Fruit fly (Drosophila melanogaster) Kc167 (cell line): ENCODE results near the gene DCTN5-p25.

Experiments used
- Myc ChIP-seq: fragments of >200 bp; optimal IDR thresholded peaks from 2 replicates; lab custom pipeline; 2017; ENCODE audit warnings: missing external identifiers
- Sin3A ChIP-seq: fragments of >200 bp; optimal IDR thresholded peaks from 2 replicates; lab custom pipeline; 2018; ENCODE audit warnings: missing external identifiers
- h ChIP-seq: fragments of >200 bp; optimal IDR thresholded peaks from 3 replicates; lab custom pipeline; 2018; ENCODE audit warnings: missing external identifiers
- insv ChIP-seq: fragments of >200 bp; optimal IDR thresholded peaks from 3 replicates; lab custom pipeline; 2018; ENCODE audit warnings: missing external identifiers
- psq ChIP-seq: fragments of >200 bp; optimal IDR thresholded peaks from 2 replicates; lab custom pipeline; 2017; ENCODE audit warnings: missing external identifiers
- ttk ChIP-seq: sonication (Bioruptor generic); optimal IDR thresholded peaks from 2 replicates; lab custom pipeline; 2017; ENCODE audit warnings: missing external identifiers

The DCTN5-p25 gene

DNA sequence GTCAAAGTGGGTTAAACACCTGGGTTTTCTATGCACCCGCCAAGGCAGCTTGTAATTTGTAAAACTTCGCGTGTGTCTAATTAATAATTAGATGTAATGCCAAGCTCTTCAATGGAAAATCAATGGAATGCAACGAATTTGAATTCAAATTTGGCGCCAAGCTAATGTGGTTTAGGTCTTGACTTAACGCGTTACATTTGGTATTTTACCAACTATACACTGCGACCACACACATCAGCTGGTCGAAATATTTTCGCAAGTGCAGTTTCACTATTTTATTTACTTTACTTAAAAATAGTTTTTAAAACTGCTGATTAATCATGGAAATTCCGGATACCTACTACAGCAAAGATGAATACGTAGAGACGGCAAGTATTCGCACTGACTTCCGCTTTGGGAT, at the start of gene DCTN5-p25:
Gene DCTN5-p25, plus strand, starts transcription at position 229 of the 400 bp plus-strand sequence.
- no peak for TF ChIP-seq Myc (lab: Kevin White, UChicago)
- TF ChIP-seq ttk (lab: Kevin White, UChicago) = no peak
- no peak for TF ChIP-seq h
- TF ChIP-seq psq (lab: Kevin White, UChicago) = no peak
- no peak for TF ChIP-seq Sin3A (lab: Kevin White, UChicago)
- no peak for TF ChIP-seq insv (lab: Kevin White, UChicago)

DNA sequence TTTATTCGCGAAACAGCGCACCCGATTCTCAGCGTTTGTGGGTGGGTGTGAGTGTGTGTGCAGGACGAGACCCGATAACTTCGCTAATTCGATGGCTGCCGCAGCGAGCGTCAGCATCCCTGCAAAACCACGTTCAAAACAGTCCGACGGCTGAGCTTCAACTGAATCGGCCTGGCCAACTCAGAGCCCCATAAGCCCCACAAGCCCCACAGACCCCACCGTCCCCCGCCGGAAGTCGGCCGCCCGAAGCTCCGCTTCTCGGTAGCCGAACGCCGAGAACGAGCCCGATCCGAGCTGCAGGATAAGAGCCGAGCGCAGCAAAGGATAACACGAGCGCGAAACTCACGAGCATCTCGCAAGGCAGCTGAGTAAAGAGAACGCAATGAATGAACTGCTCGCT, 33.4 kb upstream of the DCTN5-p25 start, which contains the start of gene side-II:
Gene side-II, minus strand, starts transcription at position 168 of the 400 bp plus-strand sequence.
- TF ChIP-seq ttk (lab: Kevin White, UChicago) = no peak
- TF ChIP-seq Myc (lab: Kevin White, UChicago) = no peak
- no peak for TF ChIP-seq insv (lab: Kevin White, UChicago)
- no peak for TF ChIP-seq psq (lab: Kevin White, UChicago)
- no peak for TF ChIP-seq Sin3A (lab: Kevin White, UChicago)
- no peak for TF ChIP-seq h

DNA sequence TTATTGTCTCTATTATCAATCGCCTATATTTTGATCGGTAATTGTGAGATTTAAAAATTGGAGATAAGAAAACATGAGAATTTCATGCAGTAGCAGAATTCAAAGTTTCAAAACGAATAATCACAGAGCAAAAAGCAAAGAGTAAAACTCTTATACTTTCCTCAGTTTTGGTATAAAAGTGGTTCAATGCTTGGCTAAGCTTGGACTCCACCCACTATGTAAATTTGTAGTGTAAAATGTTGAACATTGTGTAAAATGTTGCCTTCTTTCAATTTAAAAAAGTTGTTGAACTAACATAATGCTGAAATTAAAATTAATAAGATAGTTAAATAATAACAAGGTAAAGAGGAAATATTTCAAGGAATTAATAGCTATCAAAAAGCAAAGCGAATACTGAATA, 32.7 kb upstream of the DCTN5-p25 start:
- TF ChIP-seq psq (lab: Kevin White, UChicago) (no peak), Sin3A (lab: Kevin White, UChicago) (no peak), insv (lab: Kevin White, UChicago) (no peak), Myc (lab: Kevin White, UChicago) (no peak), ttk (lab: Kevin White, UChicago) (no peak), h (no peak)

DNA sequence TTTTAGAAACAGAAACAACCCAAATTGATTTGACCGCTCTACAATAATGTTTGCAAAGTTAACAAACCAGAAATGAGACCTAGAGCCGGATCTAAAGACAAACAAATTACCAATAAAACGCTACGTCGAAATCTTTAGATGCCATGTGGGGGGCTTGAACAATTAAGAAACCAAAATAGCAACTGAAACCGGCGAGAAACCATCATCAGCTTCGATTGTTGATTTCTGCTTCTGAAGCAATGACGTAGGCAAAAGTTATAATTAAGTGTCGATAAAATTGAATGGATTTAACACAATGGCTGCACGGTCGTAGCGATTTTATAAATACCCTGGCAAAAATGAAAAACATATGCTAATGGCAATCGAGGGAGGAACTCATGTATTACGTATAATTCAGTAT, 12.6 kb upstream of the DCTN5-p25 start:
- no peak for TF ChIP-seq insv (lab: Kevin White, UChicago)
- TF ChIP-seq ttk (lab: Kevin White, UChicago) = no peak
- TF ChIP-seq h = no peak
- no peak for TF ChIP-seq psq (lab: Kevin White, UChicago)
- no peak for TF ChIP-seq Myc (lab: Kevin White, UChicago)
- TF ChIP-seq Sin3A (lab: Kevin White, UChicago) = no peak

DNA sequence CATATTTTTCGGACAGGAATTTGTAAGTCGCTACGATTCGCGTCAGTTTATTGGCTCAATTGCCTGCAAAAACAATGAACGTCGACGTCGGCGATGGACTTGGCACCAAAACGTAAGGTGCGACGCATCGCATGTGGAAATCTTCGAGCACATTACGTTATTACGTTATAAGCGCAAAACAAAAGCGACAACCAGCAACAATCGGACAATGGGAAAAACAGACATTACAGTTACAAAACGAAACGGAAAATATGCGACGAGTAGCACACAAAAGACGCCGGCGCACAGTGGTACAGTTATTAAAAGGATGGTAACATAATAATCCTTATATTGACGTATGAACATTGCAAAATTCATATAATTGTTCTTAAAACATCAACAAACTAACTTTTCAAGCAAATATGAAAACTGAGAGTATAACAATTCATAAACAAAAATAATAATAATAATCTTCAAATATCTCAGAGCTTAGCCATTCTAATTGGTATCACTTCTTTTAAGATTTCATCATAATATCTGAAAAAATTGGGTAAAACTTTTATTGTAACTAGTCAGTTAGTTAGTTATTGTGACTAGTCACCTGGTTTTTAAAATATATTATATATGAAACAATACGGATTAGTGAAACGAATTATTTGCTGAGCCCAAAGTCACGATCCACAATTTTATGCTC, 10.6 kb upstream of the DCTN5-p25 start:
- TF ChIP-seq Sin3A (lab: Kevin White, UChicago) = no peak
- TF ChIP-seq psq (lab: Kevin White, UChicago) = no peak
- no peak for TF ChIP-seq ttk (lab: Kevin White, UChicago)
- TF ChIP-seq Myc (lab: Kevin White, UChicago) = no peak
- no peak for TF ChIP-seq insv (lab: Kevin White, UChicago)
- TF ChIP-seq h = no peak

DNA sequence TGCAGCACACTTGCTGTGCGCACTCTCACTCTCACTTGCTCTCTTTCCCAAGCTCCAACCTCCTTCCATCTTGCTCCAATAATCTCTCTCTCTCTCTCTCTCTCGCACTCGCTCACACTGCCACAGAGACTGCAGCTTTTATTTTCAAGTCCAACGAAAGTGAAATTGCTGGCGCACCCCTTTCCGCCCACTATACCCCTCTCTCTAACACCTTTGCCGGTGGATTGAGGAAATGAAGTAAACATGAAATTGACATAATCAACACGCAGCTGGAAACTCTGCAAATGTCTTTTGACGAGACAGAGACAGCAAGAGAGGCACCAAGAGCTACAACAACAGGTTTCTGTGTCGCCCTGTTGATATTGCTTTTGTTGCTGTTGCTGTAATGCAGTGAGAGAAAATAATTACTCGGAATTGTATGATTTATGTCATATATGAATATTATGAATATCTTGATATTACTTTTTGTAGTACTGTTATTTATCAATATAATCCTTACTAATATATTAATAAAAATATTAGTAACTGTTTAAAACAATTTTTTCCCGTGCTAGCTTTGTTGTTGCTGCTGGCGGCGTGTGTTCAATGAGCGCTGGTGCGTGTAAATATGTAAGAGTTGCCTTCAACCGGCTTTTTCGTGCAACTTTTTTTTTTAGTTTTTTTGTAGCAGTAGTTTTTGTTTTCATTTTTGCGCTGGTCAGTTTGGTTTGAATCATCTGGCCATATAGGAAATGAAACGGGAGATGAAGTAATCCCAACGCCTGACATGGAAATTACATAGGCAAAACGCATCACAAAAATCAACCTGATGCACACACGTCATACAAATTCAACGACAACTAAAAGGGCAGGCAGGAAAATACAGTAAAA, 9.7 kb upstream of the DCTN5-p25 start:
- TF ChIP-seq Myc (lab: Kevin White, UChicago) = no peak
- no peak for TF ChIP-seq psq (lab: Kevin White, UChicago)
- TF ChIP-seq h = no peak
- TF ChIP-seq insv (lab: Kevin White, UChicago) = no peak
- no peak for TF ChIP-seq Sin3A (lab: Kevin White, UChicago)
- TF ChIP-seq ttk (lab: Kevin White, UChicago) = no peak

DNA sequence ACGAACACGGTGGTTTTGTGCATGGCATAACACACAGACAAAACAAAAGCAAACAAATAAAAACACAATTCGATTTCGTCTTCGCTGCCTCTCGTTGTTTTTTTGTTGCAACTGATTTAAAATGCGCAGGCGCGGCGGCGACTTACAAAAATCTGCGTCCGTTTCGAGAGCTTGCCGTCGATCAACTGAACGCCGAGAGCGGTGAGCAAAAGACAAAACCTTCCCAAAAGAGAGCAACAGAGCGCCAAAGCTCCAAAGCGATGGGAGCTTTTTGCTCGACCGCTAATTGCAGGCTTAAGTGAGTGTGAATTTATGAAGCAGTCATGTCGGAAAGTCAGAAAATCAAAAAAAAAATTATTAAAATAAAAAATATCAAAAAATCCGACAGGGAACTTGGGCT, 8.2 kb upstream of the DCTN5-p25 start, which contains the start of gene mol:
Gene mol, minus strand, starts transcription at position 190 of the 400 bp plus-strand sequence.
- TF ChIP-seq insv (lab: Kevin White, UChicago) (no peak), h (no peak), ttk (lab: Kevin White, UChicago) (no peak), Myc (lab: Kevin White, UChicago) (no peak), Sin3A (lab: Kevin White, UChicago) (no peak), psq (lab: Kevin White, UChicago) (no peak)

DNA sequence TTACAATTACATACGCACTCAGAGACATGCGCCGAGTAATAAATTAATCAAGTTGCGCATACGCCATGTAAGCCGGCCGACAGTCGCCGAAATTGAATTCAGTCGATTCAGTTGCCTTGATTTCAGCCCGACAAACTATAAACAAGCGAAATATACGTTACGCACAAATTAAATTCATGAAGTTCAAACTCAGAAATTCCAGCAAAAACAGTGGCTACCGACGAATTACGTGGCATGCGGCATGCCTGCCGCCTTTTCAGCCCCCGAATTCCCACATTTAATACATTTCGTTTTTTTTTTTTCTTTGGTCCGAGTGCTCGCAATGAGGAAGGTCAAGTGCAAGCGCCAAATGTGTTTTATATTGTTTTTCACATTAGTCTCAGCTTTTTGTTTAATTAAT, 5.2 kb upstream of the DCTN5-p25 start:
- TF ChIP-seq insv (lab: Kevin White, UChicago) = no peak

DNA sequence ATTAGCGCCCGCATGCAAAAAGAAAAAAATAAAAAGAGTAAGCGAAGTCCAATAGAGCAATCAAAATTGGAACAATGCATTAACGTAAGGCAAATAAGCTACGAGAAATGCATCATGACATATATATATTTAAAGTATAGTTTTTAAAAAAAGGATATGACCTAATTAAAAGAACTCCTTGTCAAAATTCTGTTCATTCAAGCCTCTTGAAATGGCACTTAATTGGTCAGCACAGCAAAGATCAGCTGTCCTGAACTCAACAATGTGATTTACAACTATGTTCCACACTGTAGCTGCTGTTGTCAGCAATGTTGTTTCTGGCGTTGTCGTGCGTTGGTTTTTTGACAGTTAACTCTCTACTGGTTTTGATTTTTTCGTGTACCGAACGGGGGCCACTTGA, 3.7 kb upstream of the DCTN5-p25 start:
- no peak for TF ChIP-seq Myc (lab: Kevin White, UChicago)
- TF ChIP-seq ttk (lab: Kevin White, UChicago) = no peak
- no peak for TF ChIP-seq psq (lab: Kevin White, UChicago)
- TF ChIP-seq h = no peak
- TF ChIP-seq Sin3A (lab: Kevin White, UChicago) = no peak
- no peak for TF ChIP-seq insv (lab: Kevin White, UChicago)

DNA sequence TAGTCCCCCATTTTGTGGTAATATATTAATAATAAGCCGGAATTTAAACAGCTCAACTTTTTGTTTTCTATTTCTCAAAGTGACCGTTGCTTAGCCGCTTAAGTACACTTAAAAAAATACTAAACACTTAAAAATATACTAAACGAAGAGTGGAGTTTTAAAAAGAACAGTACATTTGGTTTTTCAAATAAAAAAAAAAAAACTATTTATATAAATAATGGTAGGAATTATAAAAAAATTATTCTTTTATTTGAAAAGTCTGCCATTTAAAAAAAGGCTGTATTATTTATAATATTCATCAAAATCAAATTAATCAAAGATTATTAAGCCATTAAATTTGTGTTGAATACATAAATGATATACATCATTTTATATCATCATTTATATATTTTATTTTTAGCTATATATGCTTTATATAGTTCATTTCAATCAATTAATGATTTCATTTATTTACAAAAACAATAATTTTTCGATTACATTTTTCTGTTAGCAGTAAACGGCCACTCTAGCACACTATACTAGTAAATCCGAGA, 1.9 kb downstream of the DCTN5-p25 start, which contains the start of the genes Ankrd49 and NC2beta:
Gene Ankrd49, minus strand, starts transcription at position 101 of the 533 bp plus-strand sequence.
Gene NC2beta, plus strand, starts transcription at position 483 of the 533 bp plus-strand sequence.
- TF ChIP-seq Myc (lab: Kevin White, UChicago) (no peak), insv (lab: Kevin White, UChicago) (no peak), ttk (lab: Kevin White, UChicago) (no peak), Sin3A (lab: Kevin White, UChicago) (no peak), psq (lab: Kevin White, UChicago) (no peak)

DNA sequence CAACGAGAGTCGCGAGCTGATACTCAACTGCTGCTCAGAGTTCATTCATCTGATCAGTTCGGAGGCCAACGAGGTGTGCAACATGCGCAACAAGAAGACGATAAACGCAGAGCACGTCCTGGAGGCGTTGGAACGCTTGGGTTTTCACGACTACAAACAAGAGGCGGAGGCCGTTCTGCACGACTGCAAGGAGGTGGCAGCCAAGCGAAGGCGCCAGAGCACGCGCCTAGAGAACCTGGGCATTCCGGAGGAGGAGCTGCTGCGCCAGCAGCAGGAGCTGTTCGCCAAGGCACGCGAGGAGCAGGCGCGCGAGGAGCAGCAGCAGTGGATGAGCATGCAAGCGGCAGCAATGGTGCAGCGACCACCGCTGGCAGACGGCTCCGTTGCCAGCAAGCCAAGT, 2.5 kb downstream of the DCTN5-p25 start:
- TF ChIP-seq insv (lab: Kevin White, UChicago) (no peak), Sin3A (lab: Kevin White, UChicago) (no peak), h (no peak), psq (lab: Kevin White, UChicago) (no peak), ttk (lab: Kevin White, UChicago) (no peak), Myc (lab: Kevin White, UChicago) (no peak)
